Worm (Caenorhabditis elegans): ENCODE data around the gene str-5.
"Not testable (repeated sequence)": the region's sequence is repeated elsewhere in the genome, so short reads cannot be mapped to it uniquely, and the experiment has no call there.

ce11 chrV:15802623-15803022, 49.6 kb downstream of the str-5 start, which contains the start of gene T26E4.9:
- not testable (repeated sequence) for TF ChIP-seq fkh-2, mdl-1, zag-1, aly-2, nhr-77, ceh-9 (tag; optimal IDR thresholded peaks at IDR 0.05)

Data from whole organism, L3 larva.